Fruit fly (Drosophila melanogaster): ENCODE results near the gene PTPMT1.

- peak; percentile 86 for TF ChIP-seq Eip78C (GFP tag)
- peak; percentile 94 for TF ChIP-seq Hr39 (GFP tag; optimal IDR thresholded peaks at IDR 0.05)
- peak; percentile 80 for TF ChIP-seq CG34406 (GFP tag; optimal IDR thresholded peaks at IDR 0.05)
- peak; percentile 63 for TF ChIP-seq CG10669 (GFP tag; optimal IDR thresholded peaks at IDR 0.05)
- peak; percentile 90 for TF ChIP-seq Ets21C (GFP tag; optimal IDR thresholded peaks at IDR 0.05)
- peak; percentile 78 for TF ChIP-seq CG6854 (GFP tag; optimal IDR thresholded peaks at IDR 0.05)
- peak; percentile 81 for TF ChIP-seq CG3919 (GFP tag; optimal IDR thresholded peaks at IDR 0.05)
- peak; percentile 44 for TF ChIP-seq net (GFP tag; optimal IDR thresholded peaks at IDR 0.05)
- peak; percentile 93 for TF ChIP-seq cyc (GFP tag; optimal IDR thresholded peaks at IDR 0.05)
Observed at dm6 chr3R:23781466-23781935, 23.4 kb downstream of the PTPMT1 start, which contains the start of the genes Nup98-96 and mbc.

Data from whole organism, prepupa.